Worm (Caenorhabditis elegans) whole organism, young adult: ENCODE measurements around the gene sdz-1.

ENCODE experiments used
- C17E4.6 ChIP-seq: fragments of 200-800 bp; sonication (Bioruptor generic); IDR thresholded peaks from 2 replicates; pipeline ENCODE4 v1.3.6; 2022; ENCODE audit warnings: missing genetic modification reagents, missing genetic modification characterization, missing compliant biosample characterization
- D2030.7 ChIP-seq: fragments of 200-800 bp; sonication (Bioruptor generic); IDR thresholded peaks from 2 replicates; pipeline ENCODE4 v1.3.6; 2022; ENCODE audit warnings: missing genetic modification reagents, missing genetic modification characterization, missing compliant biosample characterization
- F22D6.2 ChIP-seq: sonication (generic microtip); optimal IDR thresholded peaks from 2 replicates; lab custom pipeline; 2016; ENCODE audit warnings: mild to moderate bottlenecking, missing genetic modification characterization, missing compliant biosample characterization
- F37B4.10 ChIP-seq: fragments of 200-800 bp; sonication (Bioruptor generic); IDR thresholded peaks from 2 replicates; pipeline ENCODE4 v1.3.6; 2022; ENCODE audit warnings: missing genetic modification characterization, missing compliant biosample characterization
- F55B11.4 ChIP-seq: sonication (generic microtip); optimal IDR thresholded peaks from 2 replicates; lab custom pipeline; 2016; ENCODE audit warnings: missing compliant biosample characterization, missing genetic modification characterization, borderline replicate concordance; ENCODE audit not compliant: insufficient read depth
- K11D2.4 ChIP-seq: fragments of 200-800 bp; sonication (Bioruptor generic); IDR thresholded peaks from 2 replicates; pipeline ENCODE4 v1.3.6; 2022; ENCODE audit warnings: missing genetic modification reagents, missing genetic modification characterization, missing compliant biosample characterization
- K12H6.12 ChIP-seq: fragments of 200-800 bp; sonication (Bioruptor generic); optimal IDR thresholded peaks from 2 replicates; lab custom pipeline; 2018; ENCODE audit warnings: mild to moderate bottlenecking, missing genetic modification characterization, missing compliant biosample characterization
- Y79H2A.3 ChIP-seq: fragments of 200-800 bp; sonication (Bioruptor generic); conservative IDR thresholded peaks from 2 replicates; pipeline ENCODE4 v1.3.6; 2022; ENCODE audit warnings: missing genetic modification reagents, missing genetic modification characterization, missing compliant biosample characterization
- Y95B8A.8 ChIP-seq: fragments of 200-800 bp; sonication (Bioruptor generic); IDR thresholded peaks from 2 replicates; pipeline ENCODE4 v1.3.6; 2022; ENCODE audit warnings: missing genetic modification reagents, missing genetic modification characterization, missing compliant biosample characterization
- atf-7 ChIP-seq: sonication (generic microtip); optimal IDR thresholded peaks from 2 replicates; lab custom pipeline; 2017; ENCODE audit warnings: mild to moderate bottlenecking, missing genetic modification characterization, missing compliant biosample characterization
- athp-1 ChIP-seq: sonication (generic microtip); optimal IDR thresholded peaks from 2 replicates; lab custom pipeline; 2017; ENCODE audit warnings: mild to moderate bottlenecking, missing genetic modification characterization, missing compliant biosample characterization
- cebp-2 ChIP-seq: fragments of 200-800 bp; sonication (Bioruptor generic); IDR thresholded peaks from 2 replicates; pipeline ENCODE4 v1.3.6; 2022; ENCODE audit warnings: missing genetic modification characterization, missing compliant biosample characterization
- ceh-79 ChIP-seq: sonication (generic microtip); optimal IDR thresholded peaks from 2 replicates; lab custom pipeline; 2017; ENCODE audit warnings: mild to moderate bottlenecking, missing genetic modification characterization, missing compliant biosample characterization
- chd-7 ChIP-seq: sonication (generic microtip); optimal IDR thresholded peaks from 2 replicates; lab custom pipeline; 2016; ENCODE audit warnings: mild to moderate bottlenecking, missing genetic modification characterization, moderate library complexity, missing compliant biosample characterization
- dpl-1 ChIP-seq: fragments of 150-350 bp; optimal IDR thresholded peaks from 2 replicates; lab custom pipeline; 2014; ENCODE audit warnings: missing biosample characterization, missing genetic modification reagents, missing genetic modification characterization
- egl-18 ChIP-seq: fragments of 200-800 bp; sonication (Bioruptor generic); IDR thresholded peaks from 2 replicates; pipeline ENCODE4 v1.3.6; 2022; ENCODE audit warnings: missing genetic modification reagents, missing genetic modification characterization, missing compliant biosample characterization
- ekl-4 ChIP-seq: fragments of 200-800 bp; sonication (Bioruptor generic); IDR thresholded peaks from 2 replicates; pipeline ENCODE4 v1.3.6; 2022; ENCODE audit warnings: missing genetic modification reagents, missing genetic modification characterization, missing compliant biosample characterization
- hlh-12 ChIP-seq: sonication (generic microtip); optimal IDR thresholded peaks from 2 replicates; lab custom pipeline; 2016; ENCODE audit warnings: missing genetic modification characterization, missing compliant biosample characterization
- hmg-1.2 ChIP-seq: fragments of 200-800 bp; sonication (Bioruptor generic); IDR thresholded peaks from 2 replicates; pipeline ENCODE4 v1.3.6; 2022; ENCODE audit warnings: missing genetic modification reagents, missing genetic modification characterization, missing compliant biosample characterization
- hmg-20 ChIP-seq: fragments of 200-800 bp; sonication (Bioruptor generic); IDR thresholded peaks from 2 replicates; pipeline ENCODE4 v1.3.6; 2022; ENCODE audit warnings: missing genetic modification reagents, missing genetic modification characterization, missing compliant biosample characterization
- let-526 ChIP-seq: fragments of 200-800 bp; sonication (Bioruptor generic); IDR thresholded peaks from 2 replicates; pipeline ENCODE4 v1.3.6; 2022; ENCODE audit warnings: missing genetic modification reagents, missing genetic modification characterization, missing compliant biosample characterization
- lin-35 ChIP-seq, 3 experiments: fragments of 150-350 bp in 2 of 3; sonication (generic microtip) in 1 of 3; optimal IDR thresholded peaks; 2 replicates each; lab custom pipeline; 2014 to 2018; ENCODE audit warnings: missing biosample characterization in 3 of 3, missing genetic modification characterization in 3 of 3, missing genetic modification reagents in 3 of 3
- lin-40 ChIP-seq: sonication (generic microtip); optimal IDR thresholded peaks from 2 replicates; lab custom pipeline; 2016; ENCODE audit warnings: missing genetic modification characterization, mild to moderate bottlenecking, missing compliant biosample characterization, missing genotype, missing genetic modification reagents
- lin-54 ChIP-seq: fragments of 200-800 bp; sonication (Bioruptor generic); optimal IDR thresholded peaks from 2 replicates; lab custom pipeline; 2018; ENCODE audit warnings: mild to moderate bottlenecking, missing genetic modification characterization, missing compliant biosample characterization
- lsy-27 ChIP-seq: sonication (generic microtip); optimal IDR thresholded peaks from 2 replicates; lab custom pipeline; 2017; ENCODE audit warnings: missing genetic modification characterization, mild to moderate bottlenecking, missing compliant biosample characterization, antibody characterized with exemption, missing genotype, borderline replicate concordance; ENCODE audit not compliant: insufficient read depth
- madf-3 ChIP-seq: fragments of 200-800 bp; sonication (Bioruptor generic); IDR thresholded peaks from 2 replicates; pipeline ENCODE4 v1.3.6; 2022; ENCODE audit warnings: missing genetic modification reagents, missing genetic modification characterization, missing compliant biosample characterization
- madf-6 ChIP-seq: fragments of 200-800 bp; sonication (Bioruptor generic); IDR thresholded peaks from 2 replicates; pipeline ENCODE4 v1.3.6; 2022; ENCODE audit warnings: missing genetic modification reagents, missing genetic modification characterization, missing compliant biosample characterization
- madf-8 ChIP-seq: fragments of 200-800 bp; sonication (Bioruptor generic); conservative IDR thresholded peaks from 2 replicates; pipeline ENCODE4 v1.3.6; 2022; ENCODE audit warnings: missing genetic modification reagents, missing genetic modification characterization, missing compliant biosample characterization
- mcd-1 ChIP-seq: fragments of 200-800 bp; sonication (Bioruptor generic); IDR thresholded peaks from 2 replicates; pipeline ENCODE4 v1.3.6; 2022; ENCODE audit warnings: missing genetic modification reagents, missing genetic modification characterization, missing compliant biosample characterization
- mel-28 ChIP-seq: sonication (generic microtip); optimal IDR thresholded peaks from 2 replicates; lab custom pipeline; 2016; ENCODE audit warnings: borderline replicate concordance, mild to moderate bottlenecking, missing genetic modification characterization, missing compliant biosample characterization
- mes-4 ChIP-seq: sonication (generic microtip); optimal IDR thresholded peaks from 2 replicates; lab custom pipeline; 2016; ENCODE audit warnings: missing genotype, missing genetic modification characterization, missing compliant biosample characterization
- mxl-1 ChIP-seq: sonication (generic microtip); optimal IDR thresholded peaks from 2 replicates; lab custom pipeline; 2016; ENCODE audit warnings: missing genetic modification characterization, missing compliant biosample characterization
- nfya-1 ChIP-seq: sonication (generic microtip); optimal IDR thresholded peaks from 2 replicates; lab custom pipeline; 2017; ENCODE audit warnings: antibody characterized with exemption, missing compliant biosample characterization, missing genetic modification characterization, borderline replicate concordance; ENCODE audit not compliant: insufficient read depth
- nhr-120 ChIP-seq: fragments of 200-800 bp; sonication (Bioruptor generic); IDR thresholded peaks from 2 replicates; pipeline ENCODE4 v1.3.6; 2022; ENCODE audit warnings: missing genetic modification characterization, missing compliant biosample characterization
- nhr-27 ChIP-seq: fragments of 200-800 bp; sonication (Bioruptor generic); optimal IDR thresholded peaks from 2 replicates; lab custom pipeline; 2018; ENCODE audit warnings: mild to moderate bottlenecking, missing genetic modification characterization, moderate library complexity, missing compliant biosample characterization
- nhr-90 ChIP-seq: sonication (generic microtip); optimal IDR thresholded peaks from 2 replicates; lab custom pipeline; 2016; ENCODE audit warnings: missing genotype, mild to moderate bottlenecking, missing genetic modification characterization, missing compliant biosample characterization
- rcor-1 ChIP-seq: fragments of 200-800 bp; sonication (Bioruptor generic); IDR thresholded peaks from 2 replicates; pipeline ENCODE4 v1.3.6; 2022; ENCODE audit warnings: missing genetic modification reagents, missing genetic modification characterization, missing compliant biosample characterization
- repo-1 ChIP-seq: sonication (generic microtip); optimal IDR thresholded peaks from 2 replicates; lab custom pipeline; 2017; ENCODE audit warnings: mild to moderate bottlenecking, missing genetic modification characterization, missing compliant biosample characterization
- rpc-1 ChIP-seq, 2 experiments: fragments of 150-350 bp in 1 of 2; sonication (generic microtip) in 1 of 2; optimal IDR thresholded peaks; 2 replicates each; lab custom pipeline; 2014 to 2018; ENCODE audit warnings: missing biosample characterization in 1 of 2, missing genetic modification characterization in 1 of 2, missing genetic modification reagents in 1 of 2, missing genotype in 1 of 2
- sdz-38 ChIP-seq: sonication (generic microtip); optimal IDR thresholded peaks from 2 replicates; lab custom pipeline; 2016; ENCODE audit warnings: missing genotype, missing genetic modification characterization, missing compliant biosample characterization
- sea-2 ChIP-seq: fragments of 200-800 bp; sonication (Bioruptor generic); IDR thresholded peaks from 2 replicates; pipeline ENCODE4 v1.3.6; 2022; ENCODE audit warnings: missing genetic modification characterization, missing compliant biosample characterization
- zfh-2 ChIP-seq: fragments of 200-800 bp; sonication (Bioruptor generic); conservative IDR thresholded peaks from 2 replicates; pipeline ENCODE4 v1.3.6; 2022; ENCODE audit warnings: missing genetic modification reagents, missing genetic modification characterization, missing compliant biosample characterization
- zim-3 ChIP-seq: sonication (generic microtip); optimal IDR thresholded peaks from 2 replicates; lab custom pipeline; 2017; ENCODE audit warnings: mild to moderate bottlenecking, missing genetic modification characterization, moderate library complexity, missing compliant biosample characterization
- ztf-22 ChIP-seq: fragments of 200-800 bp; sonication (Bioruptor generic); optimal IDR thresholded peaks from 2 replicates; lab custom pipeline; 2018; ENCODE audit warnings: mild to moderate bottlenecking, missing genetic modification characterization, moderate library complexity, missing compliant biosample characterization
- ztf-26 ChIP-seq: sonication (generic microtip); optimal IDR thresholded peaks from 2 replicates; lab custom pipeline; 2017; ENCODE audit warnings: missing genetic modification characterization, missing compliant biosample characterization

Gene sdz-1

DNA sequence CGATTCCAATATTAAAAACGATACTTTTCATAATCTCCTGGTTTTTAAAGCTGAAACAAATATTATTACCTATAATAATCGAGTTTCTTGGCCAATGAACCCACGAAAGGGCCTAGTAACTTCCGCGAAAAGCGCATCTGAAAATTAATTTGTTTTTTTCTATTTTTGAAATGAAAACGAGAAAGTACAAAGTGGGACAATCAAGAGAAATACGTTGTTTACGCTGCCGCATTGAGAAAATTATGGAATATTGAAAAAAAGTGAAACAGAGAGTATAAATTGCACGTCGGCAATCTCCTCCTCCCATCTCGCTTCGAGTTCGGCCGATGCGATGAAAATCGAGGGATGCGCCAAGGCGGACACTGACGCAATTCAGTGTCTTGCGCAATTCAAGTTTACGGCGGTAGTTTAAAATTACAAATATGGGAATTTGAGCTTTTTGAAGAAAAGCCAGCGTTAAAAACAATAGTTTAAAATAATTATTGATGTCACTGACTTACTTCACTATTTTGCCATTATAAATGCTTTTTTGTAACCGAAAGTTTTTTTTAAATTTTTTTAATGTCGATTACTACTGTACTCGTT lies 41.2 kb upstream of the sdz-1 start, which contains the start of gene pdhk-2 (continued):
- TF ChIP-seq F55B11.4, result no peak
- no peak for TF ChIP-seq nhr-27
- TF ChIP-seq rpc-1 (optimal IDR thresholded peaks at IDR 0.05; lab: Kevin White, UChicago), result no peak
- TF ChIP-seq rpc-1 (tag; optimal IDR thresholded peaks at IDR 0.05; lab: Kevin White, UChicago), result no peak
- no peak for TF ChIP-seq cebp-2 (GFP tag; lab: Robert Waterston, UW)
- TF ChIP-seq dpl-1 (GFP tag; lab: Kevin White, UChicago), result peak; percentile 96
- TF ChIP-seq chd-7 (tag; lab: Kevin White, UChicago), result peak; percentile 69
- TF ChIP-seq lin-40 (tag; lab: Kevin White, UChicago), result peak; percentile 94
- peak; percentile 81 for TF ChIP-seq ztf-26 (tag; lab: Kevin White, UChicago)
- no peak; the same call in none of the 2 replicates for TF ChIP-seq K11D2.4 (GFP tag; lab: Robert Waterston, UW)
- peak; percentile 68 for TF ChIP-seq hmg-1.2 (GFP tag; lab: Robert Waterston, UW)
- TF ChIP-seq Y79H2A.3 (GFP tag; lab: Robert Waterston, UW), result 0 out of 2 replicates have a peak, but pooled peaks have one; percentile 45
- TF ChIP-seq sdz-38 (tag; lab: Kevin White, UChicago), result no peak
- peak; percentile 73 for TF ChIP-seq madf-8 (GFP tag; lab: Robert Waterston, UW)
- TF ChIP-seq mxl-1 (tag; lab: Kevin White, UChicago), result no peak
- peak; percentile 84 for TF ChIP-seq madf-3
- peak; percentile 99 for TF ChIP-seq lin-54 (GFP tag; lab: Kevin White, UChicago)
- TF ChIP-seq lin-35 (GFP tag; optimal IDR thresholded peaks at IDR 0.05; lab: Kevin White, UChicago), result peak; percentile 85 to 98 (median 89)

DNA sequence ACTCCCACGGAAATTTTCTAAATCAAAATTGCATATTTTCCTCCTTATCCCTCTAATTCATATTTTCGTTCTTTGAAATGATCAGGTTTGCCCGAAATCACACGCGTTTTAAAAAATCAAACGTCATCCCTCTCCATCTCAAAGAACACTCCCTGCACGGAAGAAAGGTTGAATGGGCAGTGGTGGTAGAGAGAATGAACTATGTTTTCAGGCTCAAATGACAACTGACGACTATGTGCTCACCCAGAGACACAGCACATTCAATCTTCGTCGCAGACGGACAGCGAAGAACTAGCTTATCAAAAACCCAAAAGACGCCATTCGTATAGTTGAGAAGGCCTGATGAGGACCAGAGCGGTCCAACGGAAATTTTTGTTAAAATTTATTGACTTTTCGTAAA lies 39.6 kb upstream of the sdz-1 start:
- TF ChIP-seq zfh-2 (GFP tag; lab: Robert Waterston, UW) (no peak), F37B4.10 (0 out of 2 replicates have a peak, but pooled peaks have one; percentile 46), mel-28 (no peak), D2030.7 (GFP tag; lab: Robert Waterston, UW) (no peak), dpl-1 (GFP tag; lab: Kevin White, UChicago) (no peak)

DNA sequence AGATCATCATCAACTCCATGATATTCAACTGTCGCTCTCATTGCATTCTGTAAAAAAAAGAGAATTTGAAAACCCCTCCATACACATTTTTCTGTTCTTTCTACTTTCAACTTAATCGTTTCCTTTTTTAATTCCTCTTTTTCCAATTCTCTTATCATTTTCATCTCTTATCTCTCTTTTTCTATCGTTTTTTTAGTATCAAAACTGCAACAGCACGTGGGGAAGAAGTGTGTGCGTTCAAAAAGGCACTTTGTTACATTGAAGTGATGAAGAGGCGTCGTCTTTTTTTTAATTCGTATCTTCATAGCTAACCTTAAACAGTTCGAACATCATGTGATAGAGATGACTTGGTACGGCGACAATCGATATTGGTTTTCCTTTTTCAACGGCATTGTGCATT lies 39.0 kb upstream of the sdz-1 start:
- no peak for TF ChIP-seq hlh-12 (tag; lab: Kevin White, UChicago)
- no peak for TF ChIP-seq madf-6 (GFP tag; lab: Robert Waterston, UW)
- TF ChIP-seq athp-1 (tag; lab: Kevin White, UChicago), result no peak
- no peak for TF ChIP-seq mxl-1 (tag; lab: Kevin White, UChicago)
- no peak for TF ChIP-seq egl-18 (GFP tag; lab: Robert Waterston, UW)
- no peak for TF ChIP-seq rcor-1 (GFP tag; lab: Robert Waterston, UW)
- no peak for TF ChIP-seq ceh-79 (tag; lab: Kevin White, UChicago)
- TF ChIP-seq ekl-4 (GFP tag; lab: Robert Waterston, UW), result 0 out of 2 replicates have a peak, but pooled peaks have one; percentile 28
- TF ChIP-seq mel-28, result no peak
- no peak for TF ChIP-seq sea-2 (GFP tag; lab: Robert Waterston, UW)
- TF ChIP-seq F22D6.2 (tag; lab: Kevin White, UChicago), result no peak
- no peak for TF ChIP-seq chd-7 (tag; lab: Kevin White, UChicago)
- TF ChIP-seq Y95B8A.8 (GFP tag; lab: Robert Waterston, UW), result no peak
- peak; percentile 23; the same call in 1 of the 2 replicates for TF ChIP-seq hmg-1.2 (GFP tag; lab: Robert Waterston, UW)
- TF ChIP-seq ztf-22 (GFP tag; lab: Kevin White, UChicago), result no peak
- TF ChIP-seq zim-3, result no peak
- no peak for TF ChIP-seq sdz-38 (tag; lab: Kevin White, UChicago)
- no peak for TF ChIP-seq hmg-20
- no peak for TF ChIP-seq mcd-1 (GFP tag; lab: Robert Waterston, UW)
- no peak for TF ChIP-seq let-526 (GFP tag; lab: Robert Waterston, UW)
- TF ChIP-seq lsy-27 (tag; lab: Kevin White, UChicago), result no peak
- TF ChIP-seq nhr-90 (tag; lab: Kevin White, UChicago), result no peak
- TF ChIP-seq nfya-1, result no peak
- TF ChIP-seq cebp-2 (GFP tag; lab: Robert Waterston, UW), result no peak
- no peak for TF ChIP-seq K12H6.12
- no peak for TF ChIP-seq repo-1 (tag; lab: Kevin White, UChicago)
- TF ChIP-seq mes-4 (tag; lab: Kevin White, UChicago), result no peak
- no peak for TF ChIP-seq nhr-120
- TF ChIP-seq C17E4.6 (GFP tag; lab: Robert Waterston, UW), result no peak
- no peak for TF ChIP-seq atf-7 (tag; lab: Kevin White, UChicago)
